Fruit fly (Drosophila melanogaster) whole organism: ENCODE data around the gene Or71a.

ENCODE experiments used
- CG8478 ChIP-seq: fragments of >200 bp; optimal IDR thresholded peaks from 2 replicates; lab custom pipeline; 2018; ENCODE audit warnings: inconsistent platforms
- EcR ChIP-seq, 2 experiments: fragments of >200 bp; optimal IDR thresholded peaks; 2 replicates each; lab custom pipeline; 2017; ENCODE audit warnings: missing biosample characterization in 2 of 2, missing genetic modification characterization in 2 of 2, missing genetic modification reagents in 2 of 2
- psq ChIP-seq: fragments of >200 bp; optimal IDR thresholded peaks from 2 replicates; lab custom pipeline; 2017
- usp ChIP-seq: fragments of >200 bp; optimal IDR thresholded peaks from 2 replicates; lab custom pipeline; 2017; ENCODE audit warnings: missing biosample characterization, missing genetic modification characterization, mixed read lengths

dm6 chr3L:15043465-15043864 lies 34.8 kb downstream of the Or71a start:
- TF ChIP-seq usp (GFP tag; lab: Kevin White, UChicago) (no peak), CG8478 (lab: Kevin White, UChicago) (no peak), EcR (GFP tag; optimal IDR thresholded peaks at IDR 0.05; lab: Kevin White, UChicago) (no peak), psq (lab: Kevin White, UChicago) (no peak)
